Worm (Caenorhabditis elegans) whole organism, L4 larva: ENCODE measurements around the gene ddo-2.

Experiments used
- D1046.2 ChIP-seq: fragments of 200-800 bp; sonication (Bioruptor generic); IDR thresholded peaks from 2 replicates; pipeline ENCODE4 v1.3.6; 2022; ENCODE audit warnings: missing genetic modification characterization, missing compliant biosample characterization
- F10B5.3 ChIP-seq: sonication (generic microtip); optimal IDR thresholded peaks from 2 replicates; lab custom pipeline; 2016; ENCODE audit warnings: mild to moderate bottlenecking, missing genetic modification characterization, missing compliant biosample characterization
- F37D6.2 ChIP-seq: sonication (generic microtip); optimal IDR thresholded peaks from 2 replicates; lab custom pipeline; 2016; ENCODE audit warnings: mild to moderate bottlenecking, missing genetic modification characterization, missing compliant biosample characterization
- F49E8.2 ChIP-seq: sonication (generic microtip); optimal IDR thresholded peaks from 2 replicates; lab custom pipeline; 2016; ENCODE audit warnings: missing compliant biosample characterization, mild to moderate bottlenecking, missing genetic modification characterization, borderline replicate concordance
- T20F7.1 ChIP-seq: fragments of 200-800 bp; sonication (Bioruptor generic); optimal IDR thresholded peaks from 2 replicates; lab custom pipeline; 2018; ENCODE audit warnings: mild to moderate bottlenecking, missing genetic modification characterization, missing compliant biosample characterization
- Y5F2A.4 ChIP-seq: fragments of 200-800 bp; sonication (Bioruptor generic); optimal IDR thresholded peaks from 2 replicates; lab custom pipeline; 2018; ENCODE audit warnings: mild to moderate bottlenecking, missing genetic modification characterization, missing compliant biosample characterization
- Y75B8A.6 ChIP-seq: fragments of 200-800 bp; sonication (Bioruptor generic); IDR thresholded peaks from 2 replicates; pipeline ENCODE4 v1.3.6; 2022; ENCODE audit warnings: missing genetic modification reagents, missing genetic modification characterization, missing compliant biosample characterization
- ZK546.5 ChIP-seq, 2 experiments: sonication (generic microtip); optimal IDR thresholded peaks; 2 replicates each; lab custom pipeline; 2017; ENCODE audit warnings: missing biosample characterization in 2 of 2, missing genetic modification characterization in 2 of 2
- aha-1 ChIP-seq: fragments of 150-350 bp; peaks from one replicate; lab custom pipeline; 2014; ENCODE audit warnings: missing biosample characterization, missing genetic modification characterization
- aly-2 ChIP-seq: sonication (generic microtip); optimal IDR thresholded peaks from 2 replicates; lab custom pipeline; 2018; ENCODE audit warnings: missing biosample characterization, missing genetic modification characterization
- arid-1 ChIP-seq: fragments of 200-800 bp; sonication (Bioruptor generic); conservative IDR thresholded peaks from 2 replicates; pipeline ENCODE4 v1.3.6; 2022; ENCODE audit warnings: missing genetic modification reagents, missing genetic modification characterization, missing compliant biosample characterization
- attf-4 ChIP-seq: sonication (generic microtip); optimal IDR thresholded peaks from 3 replicates; lab custom pipeline; 2017; ENCODE audit warnings: missing biosample characterization, missing genetic modification characterization
- ceh-44 ChIP-seq: fragments of 200-800 bp; sonication (Bioruptor generic); IDR thresholded peaks from 2 replicates; pipeline ENCODE4 v1.3.6; 2022; ENCODE audit warnings: missing genetic modification reagents, missing genetic modification characterization, missing compliant biosample characterization
- ceh-62 ChIP-seq: sonication (generic microtip); optimal IDR thresholded peaks from 2 replicates; lab custom pipeline; 2017; ENCODE audit warnings: missing biosample characterization, missing genetic modification characterization
- dmd-8 ChIP-seq: fragments of 200-800 bp; sonication (Bioruptor generic); IDR thresholded peaks from 2 replicates; pipeline ENCODE4 v1.3.6; 2022; ENCODE audit warnings: missing genetic modification characterization, missing compliant biosample characterization
- dpl-1 ChIP-seq: fragments of 150-350 bp; optimal IDR thresholded peaks from 2 replicates; lab custom pipeline; 2014; ENCODE audit warnings: missing biosample characterization, missing genetic modification reagents, missing genetic modification characterization
- gei-8 ChIP-seq: fragments of 200-800 bp; sonication (Bioruptor generic); optimal IDR thresholded peaks from 2 replicates; lab custom pipeline; 2018; ENCODE audit warnings: mild to moderate bottlenecking, missing genetic modification characterization, missing compliant biosample characterization
- hlh-11 ChIP-seq: fragments of 200-800 bp; sonication (Bioruptor generic); optimal IDR thresholded peaks from 2 replicates; lab custom pipeline; 2018; ENCODE audit warnings: mild to moderate bottlenecking, missing genetic modification characterization, missing compliant biosample characterization
- hlh-30 ChIP-seq: sonication (generic microtip); optimal IDR thresholded peaks from 2 replicates; lab custom pipeline; 2017; ENCODE audit warnings: antibody characterized with exemption, mild to moderate bottlenecking, missing genetic modification characterization, missing compliant biosample characterization; ENCODE audit not compliant: insufficient read depth
- hmg-1.1 ChIP-seq: fragments of 200-800 bp; sonication (Bioruptor generic); IDR thresholded peaks from 2 replicates; pipeline ENCODE4 v1.3.6; 2022; ENCODE audit warnings: missing genetic modification reagents, missing genetic modification characterization, missing compliant biosample characterization
- lin-1 ChIP-seq: fragments of 200-800 bp; sonication (Bioruptor generic); IDR thresholded peaks from 2 replicates; pipeline ENCODE4 v1.3.6; 2022; ENCODE audit warnings: missing genetic modification reagents, missing genetic modification characterization, missing compliant biosample characterization
- lin-13 ChIP-seq: fragments of 150-350 bp; optimal IDR thresholded peaks from 2 replicates; lab custom pipeline; 2014; ENCODE audit warnings: missing biosample characterization, missing genetic modification reagents, missing genetic modification characterization
- lin-29 ChIP-seq: fragments of 200-800 bp; sonication (Bioruptor generic); IDR thresholded peaks from 2 replicates; pipeline ENCODE4 v1.3.6; 2022; ENCODE audit warnings: missing genetic modification reagents, missing genetic modification characterization, missing compliant biosample characterization
- lsy-2 ChIP-seq, 2 experiments: fragments of 150-350 bp in 1 of 2; sonication (generic microtip) in 1 of 2; optimal IDR thresholded peaks; 2 replicates each; lab custom pipeline; 2014 to 2017; ENCODE audit warnings: missing biosample characterization in 2 of 2, missing genetic modification characterization in 2 of 2
- madf-9 ChIP-seq: fragments of 200-800 bp; sonication (Bioruptor generic); conservative IDR thresholded peaks from 2 replicates; pipeline ENCODE4 v1.3.6; 2022; ENCODE audit warnings: missing genetic modification reagents, missing genetic modification characterization, missing compliant biosample characterization
- mes-2 ChIP-seq: sonication (generic microtip); optimal IDR thresholded peaks from 2 replicates; lab custom pipeline; 2016; ENCODE audit warnings: missing genotype, mild to moderate bottlenecking, missing genetic modification characterization, missing compliant biosample characterization; ENCODE audit not compliant: poor library complexity, severe bottlenecking
- nhr-102 ChIP-seq: sonication (generic microtip); optimal IDR thresholded peaks from 2 replicates; lab custom pipeline; 2016; ENCODE audit warnings: mild to moderate bottlenecking, missing genetic modification characterization, moderate library complexity, missing compliant biosample characterization
- nhr-25 ChIP-seq: sonication (generic microtip); optimal IDR thresholded peaks from 2 replicates; lab custom pipeline; 2017; ENCODE audit warnings: missing genetic modification characterization, mild to moderate bottlenecking, missing compliant biosample characterization, antibody characterized with exemption, moderate library complexity, borderline replicate concordance; ENCODE audit not compliant: insufficient read depth
- nhr-6 ChIP-seq: fragments of 150-350 bp; optimal IDR thresholded peaks from 2 replicates; lab custom pipeline; 2014; ENCODE audit warnings: missing biosample characterization, missing genetic modification characterization
- saeg-2 ChIP-seq: fragments of 200-800 bp; sonication (Bioruptor generic); IDR thresholded peaks from 2 replicates; pipeline ENCODE4 v1.3.6; 2022; ENCODE audit warnings: missing genetic modification reagents, missing genetic modification characterization, missing compliant biosample characterization
- skn-1 ChIP-seq: fragments of 150-350 bp; optimal IDR thresholded peaks from 2 replicates; lab custom pipeline; 2014; ENCODE audit warnings: missing biosample characterization, missing genetic modification characterization
- snpc-4 ChIP-seq: fragments of 150-350 bp; optimal IDR thresholded peaks from 2 replicates; lab custom pipeline; 2014; ENCODE audit warnings: missing biosample characterization, missing genetic modification characterization
- spr-1 ChIP-seq: sonication (generic microtip); optimal IDR thresholded peaks from 2 replicates; lab custom pipeline; 2016; ENCODE audit warnings: mild to moderate bottlenecking, missing genetic modification characterization, missing compliant biosample characterization
- spr-3 ChIP-seq: fragments of 200-800 bp; sonication (Bioruptor generic); optimal IDR thresholded peaks from 2 replicates; lab custom pipeline; 2018; ENCODE audit warnings: mild to moderate bottlenecking, missing genetic modification characterization, missing compliant biosample characterization
- tra-1 ChIP-seq: fragments of 200-800 bp; sonication (Bioruptor generic); IDR thresholded peaks from 2 replicates; pipeline ENCODE4 v1.3.6; 2022; ENCODE audit warnings: missing genetic modification reagents, missing genetic modification characterization, missing compliant biosample characterization
- unc-62 ChIP-seq, 3 experiments: fragments of 150-350 bp in 1 of 3; sonication (generic microtip); optimal IDR thresholded peaks in 2 of 3; peaks in 1 of 3; 1 replicate in 1 of 3; 2 replicates in 2 of 3; lab custom pipeline; 2014 to 2017; ENCODE audit warnings: missing biosample characterization in 3 of 3, missing genetic modification characterization in 3 of 3, missing genetic modification reagents in 3 of 3, missing genotype in 1 of 3
- zag-1 ChIP-seq: fragments of 150-350 bp; optimal IDR thresholded peaks from 2 replicates; lab custom pipeline; 2014; ENCODE audit warnings: missing biosample characterization, missing genetic modification characterization
- zfp-2 ChIP-seq: sonication (generic microtip); optimal IDR thresholded peaks from 2 replicates; lab custom pipeline; 2016; ENCODE audit warnings: mild to moderate bottlenecking, missing genetic modification characterization, missing compliant biosample characterization
- zfp-3 ChIP-seq: fragments of 200-800 bp; sonication (Bioruptor generic); conservative IDR thresholded peaks from 2 replicates; pipeline ENCODE4 v1.3.6; 2022; ENCODE audit warnings: missing genetic modification reagents, missing genetic modification characterization, missing compliant biosample characterization
- ztf-7 ChIP-seq: fragments of 150-350 bp; optimal IDR thresholded peaks from 2 replicates; lab custom pipeline; 2014; ENCODE audit warnings: missing biosample characterization, missing genetic modification characterization

Gene ddo-2

DNA sequence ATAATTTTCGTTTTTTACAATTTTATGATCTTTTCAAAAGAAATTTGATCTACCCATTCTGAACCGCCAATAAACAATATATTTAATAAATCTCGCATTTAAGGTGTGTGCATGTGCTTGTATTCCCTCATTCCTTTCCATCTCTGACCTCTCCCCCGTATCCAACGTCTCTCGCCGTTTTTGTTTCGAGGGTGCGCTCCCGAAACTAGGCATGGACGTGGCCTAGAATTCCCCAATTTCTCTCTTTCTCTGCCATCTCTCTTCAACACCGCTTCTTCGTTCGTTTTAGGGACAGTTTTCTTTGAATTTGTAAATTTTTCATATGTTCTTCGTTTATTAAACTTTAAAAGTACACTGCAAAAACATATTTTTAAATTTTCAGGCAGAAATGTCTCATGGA is 30.0 kb upstream of the ddo-2 start, which contains the start of gene F25E5.1 (continued):
- no peak for TF ChIP-seq nhr-25 (tag; lab: Kevin White, UChicago)
- TF ChIP-seq F49E8.2 (tag; lab: Kevin White, UChicago): no peak
- no peak for TF ChIP-seq zfp-2 (tag; lab: Kevin White, UChicago)
- peak; percentile 63 for TF ChIP-seq hlh-30 (tag; lab: Kevin White, UChicago)
- TF ChIP-seq ztf-7 (tag; lab: Kevin White, UChicago): no peak
- TF ChIP-seq dpl-1 (GFP tag; lab: Kevin White, UChicago): peak; percentile 62
- TF ChIP-seq spr-1 (tag; lab: Kevin White, UChicago): no peak
- no peak for TF ChIP-seq saeg-2 (GFP tag; lab: Robert Waterston, UW)
- no peak for TF ChIP-seq zfp-3
- TF ChIP-seq dmd-8 (GFP tag; lab: Robert Waterston, UW): no peak
- no peak for TF ChIP-seq spr-3 (GFP tag; lab: Kevin White, UChicago)
- TF ChIP-seq T20F7.1 (GFP tag; lab: Kevin White, UChicago): no peak
- TF ChIP-seq madf-9 (GFP tag; lab: Robert Waterston, UW): no peak
- no peak for TF ChIP-seq arid-1 (GFP tag; lab: Robert Waterston, UW)
- no peak for TF ChIP-seq Y5F2A.4 (GFP tag; lab: Kevin White, UChicago)
- TF ChIP-seq lin-29 (GFP tag; lab: Robert Waterston, UW): no peak
- TF ChIP-seq hmg-1.1 (GFP tag; lab: Robert Waterston, UW): peak; percentile 61; the same call in 1 of the 2 replicates
- no peak for TF ChIP-seq tra-1 (GFP tag; lab: Robert Waterston, UW)

DNA sequence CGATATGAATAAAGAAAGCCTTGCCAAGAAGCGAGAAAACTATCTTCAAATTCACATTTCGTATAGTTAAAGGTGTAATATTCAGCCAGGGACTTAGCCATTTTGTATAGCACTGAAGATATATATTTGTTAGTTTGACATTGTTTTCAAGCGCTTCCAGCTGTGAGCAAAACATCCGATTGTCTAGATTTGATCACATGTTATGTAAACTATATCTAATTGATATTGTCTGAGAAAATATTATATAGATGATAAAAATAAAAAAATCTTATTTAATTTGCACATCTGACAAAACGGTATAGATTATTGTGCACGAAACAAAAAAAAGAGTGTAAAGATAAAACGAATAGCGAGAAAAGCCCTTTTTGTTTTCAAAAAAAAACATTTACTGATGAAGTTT is 29.2 kb upstream of the ddo-2 start, which contains the start of gene srh-89:
Gene srh-89, minus strand, starts transcription at position 101 of the 400 bp plus-strand sequence.
- TF ChIP-seq skn-1 (tag; lab: Kevin White, UChicago): no peak
- no peak for TF ChIP-seq dmd-8 (GFP tag; lab: Robert Waterston, UW)
- no peak for TF ChIP-seq ceh-62
- no peak for TF ChIP-seq gei-8 (GFP tag; lab: Kevin White, UChicago)
- no peak for TF ChIP-seq snpc-4
- no peak for TF ChIP-seq unc-62 (GFP tag; optimal IDR thresholded peaks at IDR 0.05 in 1 of 2; lab: Kevin White, UChicago)
- TF ChIP-seq unc-62 (tag; optimal IDR thresholded peaks at IDR 0.05; lab: Kevin White, UChicago): no peak
- TF ChIP-seq lin-13 (GFP tag; lab: Kevin White, UChicago): no peak
- TF ChIP-seq aha-1 (tag; lab: Kevin White, UChicago): no peak
- TF ChIP-seq lsy-2 (tag; optimal IDR thresholded peaks at IDR 0.05; lab: Kevin White, UChicago): no peak
- TF ChIP-seq Y75B8A.6 (GFP tag; lab: Robert Waterston, UW): no peak
- no peak for TF ChIP-seq nhr-102 (tag; lab: Kevin White, UChicago)
- TF ChIP-seq D1046.2: no peak
- no peak for TF ChIP-seq nhr-6 (tag; lab: Kevin White, UChicago)
- TF ChIP-seq aly-2 (tag; lab: Kevin White, UChicago): no peak

- TF ChIP-seq lin-13 (GFP tag; lab: Kevin White, UChicago): no peak
- TF ChIP-seq F10B5.3 (tag; lab: Kevin White, UChicago): no peak
- no peak for TF ChIP-seq mes-2
- TF ChIP-seq Y75B8A.6 (GFP tag; lab: Robert Waterston, UW): no peak
- TF ChIP-seq Y5F2A.4 (GFP tag; lab: Kevin White, UChicago): no peak
- TF ChIP-seq hlh-11 (tag; lab: Kevin White, UChicago): no peak
- TF ChIP-seq attf-4: no peak
- no peak for TF ChIP-seq ZK546.5 (tag; optimal IDR thresholded peaks at IDR 0.05; lab: Kevin White, UChicago)
- TF ChIP-seq nhr-6 (tag; lab: Kevin White, UChicago): no peak
- no peak for TF ChIP-seq lin-1 (GFP tag; lab: Robert Waterston, UW)
- TF ChIP-seq F37D6.2: no peak
- no peak for TF ChIP-seq zag-1 (tag; lab: Kevin White, UChicago)
- TF ChIP-seq dpl-1 (GFP tag; lab: Kevin White, UChicago): no peak
- no peak for TF ChIP-seq ceh-44 (GFP tag; lab: Robert Waterston, UW)
These were observed 25.4 kb upstream of the ddo-2 start, which contains the start of gene srh-92 for ce11 chrV:7460898-7461297. Gene srh-92, minus strand, starts transcription at chrV:7460998.
